Fruit fly (Drosophila melanogaster): ENCODE data around the gene CG8916.
A peak's percentile ranks its signal among the peaks of the same experiment; 100 is the strongest.

CG8916 gene

DNA sequence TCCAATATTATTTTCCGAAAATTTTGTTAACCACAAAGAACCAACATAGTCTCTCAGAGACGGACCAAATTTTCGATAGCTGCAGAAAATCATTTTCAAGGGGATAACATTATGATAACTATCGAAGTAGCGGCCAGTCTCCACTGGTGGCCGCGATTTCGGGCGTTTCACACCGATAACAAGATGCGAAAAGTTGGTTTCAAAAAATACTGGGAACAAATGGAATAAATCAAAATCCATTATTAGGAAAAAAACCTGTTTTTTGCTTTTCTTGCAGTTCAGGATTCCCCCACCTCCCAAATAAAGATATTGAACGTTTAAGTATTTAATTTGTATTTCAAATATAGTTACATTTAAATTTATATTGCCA is 34.5 kb upstream of the CG8916 start, which contains the start of gene tay (continued):
- peak; percentile 34; the same call in 1 of the 2 replicates for TF ChIP-seq sna (GFP tag; IDR thresholded peaks at IDR 0.05; ENCODE audit: partially characterized antibody)
- TF ChIP-seq CG30403 (GFP tag; optimal IDR thresholded peaks at IDR 0.05): peak; percentile 4
- peak; percentile 62 for TF ChIP-seq slbo (GFP tag; IDR thresholded peaks at IDR 0.05)
- peak; percentile 9 for TF ChIP-seq CG2120 (GFP tag; optimal IDR thresholded peaks at IDR 0.05)
- TF ChIP-seq jing (GFP tag; optimal IDR thresholded peaks at IDR 0.05): no peak
- peak; percentile 63 for TF ChIP-seq Scr (GFP tag; IDR thresholded peaks at IDR 0.05; ENCODE audit: partially characterized antibody)
- TF ChIP-seq Doc2 (GFP tag; IDR thresholded peaks at IDR 0.05): no peak
- peak; percentile 20; the same call in 1 of the 2 replicates for TF ChIP-seq onecut (GFP tag; IDR thresholded peaks at IDR 0.05)
- TF ChIP-seq CG11723 (GFP tag; optimal IDR thresholded peaks at IDR 0.05): peak; percentile 20
- peak; percentile 57; the same call in 1 of the 2 replicates for TF ChIP-seq inv (GFP tag; IDR thresholded peaks at IDR 0.05; ENCODE audit: partially characterized antibody)
- no peak for TF ChIP-seq CG7839 (tag; optimal IDR thresholded peaks at IDR 0.05)
- TF ChIP-seq CG30431 (GFP tag; optimal IDR thresholded peaks at IDR 0.05): no peak
- TF ChIP-seq Dp (GFP tag; optimal IDR thresholded peaks at IDR 0.05): peak; percentile 6
- peak; percentile 81 for TF ChIP-seq Dref (GFP tag; IDR thresholded peaks at IDR 0.05)
- peak; percentile 47 for TF ChIP-seq CG8290 (GFP tag; optimal IDR thresholded peaks at IDR 0.05)
- TF ChIP-seq CG8290 (tag; optimal IDR thresholded peaks at IDR 0.05): no peak
- no peak for TF ChIP-seq wor (GFP tag; IDR thresholded peaks at IDR 0.05)
- TF ChIP-seq CG8478 (optimal IDR thresholded peaks at IDR 0.05): no peak
- peak; percentile 79 for TF ChIP-seq Opbp (GFP tag; IDR thresholded peaks at IDR 0.05; ENCODE audit: partially characterized antibody)
- peak; percentile 81 for TF ChIP-seq BEAF-32 (GFP tag; optimal IDR thresholded peaks at IDR 0.05)
- TF ChIP-seq ab (GFP tag; optimal IDR thresholded peaks at IDR 0.05): no peak
- TF ChIP-seq bsh (GFP tag; optimal IDR thresholded peaks at IDR 0.05): no peak
- peak; percentile 47 for TF ChIP-seq bigmax (GFP tag; optimal IDR thresholded peaks at IDR 0.05)
- TF ChIP-seq aop (GFP tag; IDR thresholded peaks at IDR 0.05): no peak
- TF ChIP-seq jumu (GFP tag; optimal IDR thresholded peaks at IDR 0.05): peak; percentile 14
- peak; percentile 46 for TF ChIP-seq vvl (GFP tag; IDR thresholded peaks at IDR 0.05)
- peak; percentile 84 for TF ChIP-seq Bgb (GFP tag; IDR thresholded peaks at IDR 0.05; ENCODE audit: partially characterized antibody)
- peak; percentile 42; the same call in 1 of the 3 replicates for TF ChIP-seq hb (GFP tag; IDR thresholded peaks at IDR 0.05; ENCODE audit: partially characterized antibody)
- 0 out of 2 replicates have a peak, but pooled peaks have one; percentile 8 for TF ChIP-seq MBD-R2 (GFP tag; IDR thresholded peaks at IDR 0.05)
- no peak for TF ChIP-seq Poxn (GFP tag; IDR thresholded peaks at IDR 0.05)
- TF ChIP-seq MESR4 (GFP tag; optimal IDR thresholded peaks at IDR 0.05): peak; percentile 37
- peak; percentile 82 for TF ChIP-seq amos (GFP tag; IDR thresholded peaks at IDR 0.05; ENCODE audit: partially characterized antibody)
- TF ChIP-seq CG3995 (GFP tag; optimal IDR thresholded peaks at IDR 0.05): peak; percentile 98
- no peak for TF ChIP-seq ci (GFP tag; IDR thresholded peaks at IDR 0.05)
- TF ChIP-seq CG42726 (GFP tag; IDR thresholded peaks at IDR 0.05; ENCODE audit: partially characterized antibody): peak; percentile 63
- TF ChIP-seq CG6791 (GFP tag; IDR thresholded peaks at IDR 0.05; ENCODE audit: partially characterized antibody): peak; percentile 64; the same call in 2 of the 3 replicates
- TF ChIP-seq CG2712 (tag; optimal IDR thresholded peaks at IDR 0.05): no peak
- peak; percentile 80 for TF ChIP-seq sens (GFP tag)
- no peak for TF ChIP-seq her (GFP tag; optimal IDR thresholded peaks at IDR 0.05)
- no peak for TF ChIP-seq CG11696 (GFP tag; IDR thresholded peaks at IDR 0.05)
- TF ChIP-seq Antp (GFP tag; optimal IDR thresholded peaks at IDR 0.05): peak; percentile 31
- TF ChIP-seq CG34224 (GFP tag; IDR thresholded peaks at IDR 0.05; ENCODE audit: partially characterized antibody): peak; percentile 28; the same call in 1 of the 3 replicates
- TF ChIP-seq CG13894 (tag; optimal IDR thresholded peaks at IDR 0.05): peak; percentile 58
- TF ChIP-seq knrl (GFP tag; IDR thresholded peaks at IDR 0.05; ENCODE audit: partially characterized antibody): peak; percentile 71
- TF ChIP-seq CG2116 (GFP tag; optimal IDR thresholded peaks at IDR 0.05): peak; percentile 42
- peak; percentile 74 for TF ChIP-seq CG12659 (GFP tag; optimal IDR thresholded peaks at IDR 0.05)
- TF ChIP-seq Taf1 (GFP tag; IDR thresholded peaks at IDR 0.05): no peak
- TF ChIP-seq zf30C (GFP tag; optimal IDR thresholded peaks at IDR 0.05): peak; percentile 38
- 0 out of 2 replicates have a peak, but pooled peaks have one; percentile 17 for TF ChIP-seq CG31441 (GFP tag; IDR thresholded peaks at IDR 0.05)
- TF ChIP-seq CG7357 (GFP tag; IDR thresholded peaks at IDR 0.05): peak; percentile 99

Measured in whole organism, embryonic.